Worm (Caenorhabditis elegans) whole organism, L2 larva: ENCODE measurements around the gene F32H5.4.

Source experiments
- C34F6.9 ChIP-seq: fragments of 150-350 bp; optimal IDR thresholded peaks from 2 replicates; lab custom pipeline; 2014; ENCODE audit warnings: missing biosample characterization, missing genetic modification characterization
- F13H6.1 ChIP-seq: sonication (generic microtip); optimal IDR thresholded peaks from 2 replicates; lab custom pipeline; 2016; ENCODE audit warnings: missing genetic modification characterization, missing compliant biosample characterization
- R02D3.7 ChIP-seq: fragments of 150-350 bp; optimal IDR thresholded peaks from 2 replicates; lab custom pipeline; 2014; ENCODE audit warnings: missing biosample characterization, missing genetic modification characterization
- Y55F3AM.14 ChIP-seq: fragments of 200-800 bp; sonication (Bioruptor generic); optimal IDR thresholded peaks from 2 replicates; lab custom pipeline; 2018; ENCODE audit warnings: mild to moderate bottlenecking, missing genetic modification characterization, missing compliant biosample characterization
- ZK546.5 ChIP-seq: sonication (generic microtip); optimal IDR thresholded peaks from 2 replicates; lab custom pipeline; 2017; ENCODE audit warnings: missing biosample characterization, missing genetic modification characterization
- alr-1 ChIP-seq: fragments of 150-350 bp; optimal IDR thresholded peaks from 2 replicates; lab custom pipeline; 2014; ENCODE audit warnings: missing biosample characterization, missing genetic modification characterization
- aly-2 ChIP-seq: fragments of 150-350 bp; optimal IDR thresholded peaks from 2 replicates; lab custom pipeline; 2014; ENCODE audit warnings: missing biosample characterization, missing genetic modification characterization
- ama-1 ChIP-seq: fragments of 150-350 bp; optimal IDR thresholded peaks from 2 replicates; lab custom pipeline; 2018; ENCODE audit warnings: inconsistent platforms
- blmp-1 ChIP-seq: sonication (generic microtip); optimal IDR thresholded peaks from 2 replicates; lab custom pipeline; 2017; ENCODE audit warnings: missing genetic modification characterization, mild to moderate bottlenecking, missing compliant biosample characterization, antibody characterized with exemption, moderate library complexity; ENCODE audit not compliant: insufficient read depth
- ceh-16 ChIP-seq: fragments of 150-350 bp; optimal IDR thresholded peaks from 2 replicates; lab custom pipeline; 2014; ENCODE audit warnings: missing biosample characterization, missing genetic modification characterization
- ceh-82 ChIP-seq: fragments of 150-350 bp; optimal IDR thresholded peaks from 2 replicates; lab custom pipeline; 2014; ENCODE audit warnings: missing biosample characterization, missing genetic modification characterization
- crh-2 ChIP-seq: sonication (generic microtip); optimal IDR thresholded peaks from 2 replicates; lab custom pipeline; 2017; ENCODE audit warnings: missing biosample characterization, missing genetic modification characterization
- dmd-4 ChIP-seq: sonication (generic microtip); optimal IDR thresholded peaks from 2 replicates; lab custom pipeline; 2017; ENCODE audit warnings: missing biosample characterization, missing genetic modification characterization
- egl-27 ChIP-seq: sonication (generic microtip); optimal IDR thresholded peaks from 3 replicates; lab custom pipeline; 2017; ENCODE audit warnings: missing biosample characterization, missing genetic modification reagents, missing genetic modification characterization
- elt-1 ChIP-seq: fragments of 150-350 bp; optimal IDR thresholded peaks from 2 replicates; lab custom pipeline; 2014; ENCODE audit warnings: missing biosample characterization, missing genetic modification characterization
- elt-3 ChIP-seq: sonication (generic microtip); optimal IDR thresholded peaks from 2 replicates; lab custom pipeline; 2017; ENCODE audit warnings: missing biosample characterization, missing genetic modification characterization
- fos-1 ChIP-seq: fragments of 150-350 bp; optimal IDR thresholded peaks from 2 replicates; lab custom pipeline; 2014; ENCODE audit warnings: missing biosample characterization, missing genetic modification characterization
- gmeb-1 ChIP-seq: fragments of 150-350 bp; optimal IDR thresholded peaks from 2 replicates; lab custom pipeline; 2014; ENCODE audit warnings: missing biosample characterization, missing genetic modification characterization
- lin-11 ChIP-seq: fragments of 150-350 bp; sonication (generic microtip); optimal IDR thresholded peaks from 2 replicates; lab custom pipeline; 2014; ENCODE audit warnings: missing biosample characterization, missing genetic modification characterization, inconsistent platforms, mixed read lengths
- lin-13 ChIP-seq: fragments of 150-350 bp; optimal IDR thresholded peaks from 2 replicates; lab custom pipeline; 2014; ENCODE audit warnings: missing biosample characterization, missing genetic modification reagents, missing genetic modification characterization
- lin-39 ChIP-seq: fragments of 150-350 bp; optimal IDR thresholded peaks from 2 replicates; lab custom pipeline; 2014; ENCODE audit warnings: missing biosample characterization, missing genetic modification reagents, missing genetic modification characterization
- lsy-2 ChIP-seq, 2 experiments: fragments of 150-350 bp in 1 of 2; sonication (generic microtip) in 1 of 2; optimal IDR thresholded peaks; 2 replicates each; lab custom pipeline; 2014 to 2017; ENCODE audit warnings: missing biosample characterization in 2 of 2, missing genetic modification characterization in 2 of 2
- mab-5 ChIP-seq: fragments of 150-350 bp; optimal IDR thresholded peaks from 2 replicates; lab custom pipeline; 2014; ENCODE audit warnings: missing biosample characterization, missing genetic modification characterization
- mbf-1 ChIP-seq: sonication (generic microtip); optimal IDR thresholded peaks from 2 replicates; lab custom pipeline; 2017; ENCODE audit warnings: missing biosample characterization, missing genetic modification characterization
- mdl-1 ChIP-seq, 2 experiments: fragments of 150-350 bp in 1 of 2; sonication (generic microtip) in 1 of 2; optimal IDR thresholded peaks; 2 replicates each; lab custom pipeline; 2017; ENCODE audit warnings: missing biosample characterization in 2 of 2, missing genetic modification characterization in 2 of 2
- nhr-10 ChIP-seq: sonication (generic microtip); optimal IDR thresholded peaks from 2 replicates; lab custom pipeline; 2017; ENCODE audit warnings: missing biosample characterization, missing genetic modification characterization
- nhr-11 ChIP-seq: fragments of 150-350 bp; optimal IDR thresholded peaks from 2 replicates; lab custom pipeline; 2014; ENCODE audit warnings: missing biosample characterization, missing genetic modification characterization
- nhr-12 ChIP-seq: fragments of 150-350 bp; optimal IDR thresholded peaks from 2 replicates; lab custom pipeline; 2014; ENCODE audit warnings: missing biosample characterization, missing genetic modification characterization
- nhr-129 ChIP-seq: fragments of 150-350 bp; optimal IDR thresholded peaks from 2 replicates; lab custom pipeline; 2014; ENCODE audit warnings: missing biosample characterization, missing genetic modification characterization
- nhr-21 ChIP-seq: fragments of 150-350 bp; optimal IDR thresholded peaks from 2 replicates; lab custom pipeline; 2014; ENCODE audit warnings: missing biosample characterization, missing genetic modification characterization
- nhr-23 ChIP-seq: fragments of 150-350 bp; optimal IDR thresholded peaks from 2 replicates; lab custom pipeline; 2014; ENCODE audit warnings: missing biosample characterization, missing genetic modification reagents, missing genetic modification characterization
- nhr-237 ChIP-seq: fragments of 150-350 bp; optimal IDR thresholded peaks from 2 replicates; lab custom pipeline; 2014; ENCODE audit warnings: missing biosample characterization, missing genetic modification characterization
- nhr-25 ChIP-seq: fragments of 150-350 bp; sonication (generic microtip); optimal IDR thresholded peaks from 3 replicates; lab custom pipeline; 2014; ENCODE audit warnings: missing biosample characterization, missing genetic modification characterization
- nhr-6 ChIP-seq: fragments of 150-350 bp; optimal IDR thresholded peaks from 2 replicates; lab custom pipeline; 2014; ENCODE audit warnings: missing biosample characterization, missing genetic modification characterization
- nhr-77 ChIP-seq: fragments of 150-350 bp; optimal IDR thresholded peaks from 2 replicates; lab custom pipeline; 2014; ENCODE audit warnings: missing biosample characterization, missing genetic modification characterization
- peb-1 ChIP-seq: fragments of 150-350 bp; optimal IDR thresholded peaks from 2 replicates; lab custom pipeline; 2014; ENCODE audit warnings: missing biosample characterization, missing genetic modification characterization
- sem-4 ChIP-seq: fragments of 150-350 bp; optimal IDR thresholded peaks from 2 replicates; lab custom pipeline; 2014; ENCODE audit warnings: missing biosample characterization, missing genetic modification reagents, missing genetic modification characterization
- skn-1 ChIP-seq: sonication (generic microtip); optimal IDR thresholded peaks from 2 replicates; lab custom pipeline; 2017; ENCODE audit warnings: missing biosample characterization, missing genetic modification characterization
- sma-3 ChIP-seq: sonication (generic microtip); optimal IDR thresholded peaks from 2 replicates; lab custom pipeline; 2016; ENCODE audit warnings: missing genetic modification reagents, missing genetic modification characterization, missing compliant biosample characterization
- sma-9 ChIP-seq, 2 experiments: fragments of 150-350 bp in 1 of 2; sonication (generic microtip) in 1 of 2; optimal IDR thresholded peaks; 2 replicates each; lab custom pipeline; 2014 to 2016; ENCODE audit warnings: missing genetic modification characterization in 2 of 2, mild to moderate bottlenecking in 1 of 2, missing biosample characterization in 1 of 2, missing compliant biosample characterization in 1 of 2, missing genetic modification reagents in 1 of 2, moderate library complexity in 1 of 2
- snpc-4 ChIP-seq: fragments of 150-350 bp; optimal IDR thresholded peaks from 2 replicates; lab custom pipeline; 2014; ENCODE audit warnings: missing biosample characterization, missing genetic modification characterization
- unc-39 ChIP-seq: fragments of 150-350 bp; optimal IDR thresholded peaks from 2 replicates; lab custom pipeline; 2014; ENCODE audit warnings: missing biosample characterization, missing genetic modification characterization
- unc-55 ChIP-seq: fragments of 150-350 bp; sonication (generic microtip); optimal IDR thresholded peaks from 3 replicates; lab custom pipeline; 2014; ENCODE audit warnings: missing biosample characterization, missing genetic modification reagents, missing genetic modification characterization
- unc-62 ChIP-seq: fragments of 150-350 bp; optimal IDR thresholded peaks from 2 replicates; lab custom pipeline; 2014; ENCODE audit warnings: missing biosample characterization, missing genetic modification reagents, missing genetic modification characterization
- zag-1 ChIP-seq: fragments of 150-350 bp; optimal IDR thresholded peaks from 2 replicates; lab custom pipeline; 2014; ENCODE audit warnings: missing biosample characterization, missing genetic modification characterization
- ztf-1 ChIP-seq: fragments of 200-800 bp; sonication (Bioruptor generic); conservative IDR thresholded peaks from 2 replicates; pipeline ENCODE4 v1.3.6; 2022; ENCODE audit warnings: missing genetic modification characterization, missing compliant biosample characterization
- ztf-11 ChIP-seq: sonication (generic microtip); optimal IDR thresholded peaks from 2 replicates; lab custom pipeline; 2017; ENCODE audit warnings: missing biosample characterization, missing genetic modification characterization
- ztf-4 ChIP-seq: fragments of 150-350 bp; optimal IDR thresholded peaks from 2 replicates; lab custom pipeline; 2014; ENCODE audit warnings: missing biosample characterization, missing genetic modification characterization

The F32H5.4 gene

DNA sequence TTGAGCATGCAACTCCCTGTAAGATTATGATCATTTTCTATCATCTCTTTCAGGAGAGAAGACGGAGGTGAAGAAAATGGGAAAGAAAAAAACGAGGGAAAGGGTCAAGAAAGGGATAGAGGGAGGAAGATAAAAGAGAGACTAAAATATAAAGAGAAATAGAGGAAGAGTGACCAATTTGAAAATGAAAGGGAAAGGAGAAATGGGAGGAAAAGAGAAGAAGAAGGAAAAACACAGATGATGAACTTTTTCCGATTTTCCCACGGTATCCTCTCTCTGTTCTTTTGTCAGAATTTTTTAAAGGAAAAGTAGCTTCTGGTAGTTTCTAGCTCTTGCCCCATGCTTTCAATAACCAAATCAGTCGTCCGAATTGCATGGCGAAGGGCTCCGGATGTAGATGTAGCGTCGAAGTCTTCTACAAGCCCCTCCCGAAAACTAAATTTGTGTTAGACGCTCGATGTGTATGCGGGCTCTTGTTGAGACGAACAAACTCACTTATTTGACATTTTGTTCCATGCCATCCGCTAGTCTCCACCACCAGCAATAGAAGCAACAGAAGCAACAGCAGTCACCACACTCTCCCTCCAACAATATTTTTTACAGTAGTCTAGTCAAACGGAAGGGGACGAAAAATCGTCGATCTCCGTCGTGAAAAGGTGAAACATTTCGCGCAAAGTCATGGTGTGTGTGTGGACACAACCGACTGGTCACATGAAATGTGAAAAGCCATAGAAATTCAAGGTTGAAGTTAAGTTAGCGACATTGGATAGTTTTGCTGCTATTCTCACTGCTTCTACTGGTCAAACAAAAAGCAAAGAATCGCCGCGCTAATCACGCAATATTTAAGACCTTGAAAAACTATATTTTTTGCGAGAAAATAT lies 31.3 kb downstream of the F32H5.4 start, which contains the start of gene somi-1:
Gene somi-1, minus strand, starts transcription at position 18 of the 881 bp plus-strand sequence.
- TF ChIP-seq nhr-23 = no peak
- no peak for TF ChIP-seq aly-2 (tag; lab: Kevin White, UChicago)
- peak; percentile 8 for TF ChIP-seq fos-1 (tag; lab: Kevin White, UChicago)
- TF ChIP-seq ceh-82 = no peak
- no peak for TF ChIP-seq mdl-1 (tag; optimal IDR thresholded peaks at IDR 0.05; lab: Kevin White, UChicago)
- TF ChIP-seq Y55F3AM.14 = no peak
- no peak for TF ChIP-seq lin-39 (tag; lab: Kevin White, UChicago)
- TF ChIP-seq peb-1 (tag; lab: Kevin White, UChicago) = no peak
- peak; percentile 1 for TF ChIP-seq lin-13 (GFP tag; lab: Kevin White, UChicago)
- no peak for TF ChIP-seq unc-62 (GFP tag; lab: Kevin White, UChicago)
- no peak for TF ChIP-seq mbf-1
- TF ChIP-seq skn-1 (tag; lab: Kevin White, UChicago) = no peak
- TF ChIP-seq lin-11 (tag; lab: Kevin White, UChicago) = no peak
- TF ChIP-seq lsy-2 (tag; optimal IDR thresholded peaks at IDR 0.05; lab: Kevin White, UChicago) = no peak
- TF ChIP-seq ztf-1 (GFP tag; lab: Robert Waterston, UW) = no peak
- TF ChIP-seq F13H6.1 (tag; lab: Kevin White, UChicago) = peak; percentile 32
- TF ChIP-seq unc-55 (GFP tag; lab: Kevin White, UChicago) = no peak
- no peak for TF ChIP-seq alr-1 (tag; lab: Kevin White, UChicago)
- no peak for TF ChIP-seq ztf-4
- peak; percentile 78 for TF ChIP-seq sma-9 (GFP tag; optimal IDR thresholded peaks at IDR 0.05; lab: Kevin White, UChicago)
- no peak for TF ChIP-seq sma-9 (tag; optimal IDR thresholded peaks at IDR 0.05; lab: Kevin White, UChicago)
- no peak for TF ChIP-seq elt-1 (tag; lab: Kevin White, UChicago)
- TF ChIP-seq elt-3 (tag; lab: Kevin White, UChicago) = no peak
- TF ChIP-seq unc-39 = no peak
- TF ChIP-seq nhr-11 (tag; lab: Kevin White, UChicago) = no peak
- TF ChIP-seq nhr-237 = no peak
- no peak for TF ChIP-seq nhr-12 (tag; lab: Kevin White, UChicago)
- TF ChIP-seq ZK546.5 (tag; lab: Kevin White, UChicago) = no peak
- no peak for TF ChIP-seq nhr-129 (tag; lab: Kevin White, UChicago)
- TF ChIP-seq nhr-77 (tag; lab: Kevin White, UChicago) = no peak
- no peak for TF ChIP-seq ama-1
- TF ChIP-seq snpc-4 (tag; lab: Kevin White, UChicago) = no peak
- no peak for TF ChIP-seq sem-4 (tag; lab: Kevin White, UChicago)
- no peak for TF ChIP-seq gmeb-1
- peak; percentile 56 for TF ChIP-seq egl-27
- no peak for TF ChIP-seq R02D3.7 (tag; lab: Kevin White, UChicago)
- peak; percentile 28 for TF ChIP-seq nhr-21 (tag; lab: Kevin White, UChicago)
- no peak for TF ChIP-seq dmd-4 (tag; lab: Kevin White, UChicago)
- no peak for TF ChIP-seq nhr-6 (tag; lab: Kevin White, UChicago)
- TF ChIP-seq crh-2 (tag; lab: Kevin White, UChicago) = no peak
- no peak for TF ChIP-seq zag-1 (tag; lab: Kevin White, UChicago)
- no peak for TF ChIP-seq ceh-16 (tag; lab: Kevin White, UChicago)
- peak; percentile 71 for TF ChIP-seq nhr-25
- no peak for TF ChIP-seq mab-5 (tag; lab: Kevin White, UChicago)
- TF ChIP-seq C34F6.9 (tag; lab: Kevin White, UChicago) = peak; percentile 15
- TF ChIP-seq nhr-10 = no peak
- TF ChIP-seq blmp-1 (tag; lab: Kevin White, UChicago) = peak; percentile 96
- TF ChIP-seq ztf-11 = no peak
- no peak for TF ChIP-seq sma-3 (GFP tag; lab: Kevin White, UChicago)
